Fruit fly (Drosophila melanogaster): ENCODE data around the gene Clamp.

The Clamp gene

dm6 chr2L:22121651-22122165, 47.2 kb downstream of the Clamp start:
- TF ChIP-seq Dfd (GFP tag; optimal IDR thresholded peaks at IDR 0.05) (no peak), Myc (optimal IDR thresholded peaks at IDR 0.05) (peak; percentile 11), dl (GFP tag; optimal IDR thresholded peaks at IDR 0.05; ENCODE audit: insufficient read depth in 1 of 2, partially characterized antibody in 2 of 2) (no peak), pan (optimal IDR thresholded peaks at IDR 0.05) (no peak), brk (GFP tag; optimal IDR thresholded peaks at IDR 0.05) (no peak), HLH106 (tag; optimal IDR thresholded peaks at IDR 0.05) (peak; percentile 25), br (GFP tag; optimal IDR thresholded peaks at IDR 0.05) (no peak), GATAd (GFP tag; optimal IDR thresholded peaks at IDR 0.05) (no peak), foxo (GFP tag; optimal IDR thresholded peaks at IDR 0.05) (no peak), Hnf4 (GFP tag; optimal IDR thresholded peaks at IDR 0.05) (no peak), Jra (GFP tag; optimal IDR thresholded peaks at IDR 0.05) (no peak), dmrt93B (GFP tag; optimal IDR thresholded peaks at IDR 0.05) (no peak), N (GFP tag; optimal IDR thresholded peaks at IDR 0.05) (peak; percentile 92), Dif (GFP tag; optimal IDR thresholded peaks at IDR 0.05; ENCODE audit: partially characterized antibody) (no peak), woc (GFP tag; optimal IDR thresholded peaks at IDR 0.05) (peak; percentile 63), usp (GFP tag; optimal IDR thresholded peaks at IDR 0.05) (no peak), dsf (GFP tag; optimal IDR thresholded peaks at IDR 0.05; ENCODE audit: borderline replicate concordance) (no peak), psq (GFP tag; optimal IDR thresholded peaks at IDR 0.05) (no peak), sage (GFP tag; optimal IDR thresholded peaks at IDR 0.05) (no peak), Sp1 (GFP tag; optimal IDR thresholded peaks at IDR 0.05) (no peak), Vsx2 (GFP tag; optimal IDR thresholded peaks at IDR 0.05; ENCODE audit: partially characterized antibody) (no peak), CG32264 (GFP tag; optimal IDR thresholded peaks at IDR 0.05) (no peak), Abd-B (GFP tag; optimal IDR thresholded peaks at IDR 0.05) (no peak), jim (GFP tag; optimal IDR thresholded peaks at IDR 0.05) (no peak), rgr (GFP tag; optimal IDR thresholded peaks at IDR 0.05) (no peak), h (GFP tag; optimal IDR thresholded peaks at IDR 0.05) (no peak), lola (GFP tag; optimal IDR thresholded peaks at IDR 0.05) (peak; percentile 92), Mio (GFP tag; optimal IDR thresholded peaks at IDR 0.05) (no peak), CG9705 (GFP tag; optimal IDR thresholded peaks at IDR 0.05) (no peak), ey (GFP tag; optimal IDR thresholded peaks at IDR 0.05) (no peak), fru (GFP tag; optimal IDR thresholded peaks at IDR 0.05) (no peak), Hr83 (GFP tag; optimal IDR thresholded peaks at IDR 0.05; ENCODE audit: poor library complexity, severe bottlenecking) (no peak), Rel (GFP tag; optimal IDR thresholded peaks at IDR 0.05) (no peak), Rel (tag; optimal IDR thresholded peaks at IDR 0.05) (no peak), tai (GFP tag; optimal IDR thresholded peaks at IDR 0.05) (no peak), sv (GFP tag; optimal IDR thresholded peaks at IDR 0.05) (no peak), CrebA (GFP tag; optimal IDR thresholded peaks at IDR 0.05; ENCODE audit: borderline replicate concordance) (no peak), Hr78 (GFP tag; optimal IDR thresholded peaks at IDR 0.05) (peak; percentile 70), OdsH (GFP tag; optimal IDR thresholded peaks at IDR 0.05) (no peak)

DNA sequence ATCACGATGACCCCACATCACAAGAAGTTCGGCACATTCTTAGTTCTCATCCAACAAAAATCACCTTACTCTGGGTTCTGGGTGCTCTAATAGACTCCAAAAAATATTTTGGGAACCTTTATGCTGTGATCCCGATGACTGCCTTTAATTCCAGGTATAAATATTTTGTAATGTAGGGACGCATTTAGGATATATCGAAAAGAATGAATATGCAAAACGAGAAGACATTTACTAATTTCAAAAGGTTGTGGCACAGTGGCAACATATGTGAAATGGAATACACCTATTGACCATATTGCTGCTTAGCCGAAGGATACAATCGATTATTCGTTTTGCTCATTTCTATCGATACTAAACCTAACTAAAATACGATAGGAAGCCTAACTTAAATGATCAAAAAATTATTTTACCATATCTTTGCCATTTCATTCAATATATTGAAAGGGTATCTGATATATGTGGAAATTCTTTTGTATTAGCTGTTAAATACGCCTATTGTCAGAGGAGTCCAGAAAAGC, 48.0 kb downstream of the Clamp start, which contains the start of gene CG3651:
Gene CG3651 (plus strand): TSS at position 468 of the 518 bp plus-strand sequence.
- TF ChIP-seq ey (GFP tag; optimal IDR thresholded peaks at IDR 0.05) (peak; percentile 5), dmrt93B (GFP tag; optimal IDR thresholded peaks at IDR 0.05) (no peak)
